Fruit fly (Drosophila melanogaster) whole organism, embryonic: ENCODE measurements around the gene gro.
A peak's percentile ranks its signal among the peaks of the same experiment; 100 is the strongest.

ENCODE experiments used
- Adf1 ChIP-seq: fragments of 200-800 bp; sonication (Bioruptor generic); IDR thresholded peaks from 2 replicates; pipeline ENCODE4 v1.3.6; 2022; ENCODE audit warnings: missing biosample characterization, missing genetic modification characterization
- Aef1 ChIP-seq: fragments of 200-800 bp; sonication (Bioruptor generic); IDR thresholded peaks from 3 replicates; pipeline ENCODE4 v1.3.6; 2022; ENCODE audit warnings: missing biosample characterization, missing genetic modification characterization
- Atf3 ChIP-seq: fragments of 200-800 bp; sonication (Bioruptor generic); optimal IDR thresholded peaks from 3 replicates; lab custom pipeline; 2016; ENCODE audit warnings: missing biosample characterization, missing genetic modification characterization
- Bteb2 ChIP-seq: fragments of 200-800 bp; sonication (Bioruptor generic); optimal IDR thresholded peaks from 2 replicates; lab custom pipeline; 2016; ENCODE audit warnings: missing biosample characterization, missing genetic modification characterization
- CG1024 ChIP-seq: fragments of 200-800 bp; sonication (Bioruptor generic); IDR thresholded peaks from 2 replicates; pipeline ENCODE4 v1.3.6; 2022; ENCODE audit warnings: missing biosample characterization, missing genetic modification characterization
- CG10979 ChIP-seq: fragments of 200-800 bp; sonication (Bioruptor generic); optimal IDR thresholded peaks from 2 replicates; lab custom pipeline; 2018; ENCODE audit warnings: missing biosample characterization, mild to moderate bottlenecking, missing genetic modification characterization, moderate library complexity
- CG12659 ChIP-seq: fragments of 200-800 bp; sonication (Bioruptor generic); optimal IDR thresholded peaks from 3 replicates; lab custom pipeline; 2017; ENCODE audit warnings: mild to moderate bottlenecking, missing biosample characterization, missing genetic modification reagents, missing genetic modification characterization
- CG12744 ChIP-seq: fragments of 200-800 bp; sonication (Bioruptor generic); optimal IDR thresholded peaks from 2 replicates; lab custom pipeline; 2016; ENCODE audit warnings: missing biosample characterization, missing genetic modification characterization
- CG12942 ChIP-seq: fragments of 200-800 bp; sonication (Bioruptor generic); optimal IDR thresholded peaks from 3 replicates; lab custom pipeline; 2016; ENCODE audit warnings: missing biosample characterization, missing genetic modification characterization
- CG13287 ChIP-seq: fragments of 200-800 bp; sonication (Bioruptor generic); IDR thresholded peaks from 2 replicates; pipeline ENCODE4 v1.3.6; 2022; ENCODE audit warnings: missing biosample characterization, missing genetic modification characterization; ENCODE audit not compliant: partially characterized antibody
- CG13296 ChIP-seq: fragments of 200-800 bp; sonication (Bioruptor generic); optimal IDR thresholded peaks from 3 replicates; lab custom pipeline; 2018; ENCODE audit warnings: missing biosample characterization, mild to moderate bottlenecking, missing genetic modification characterization
- CG15479 ChIP-seq: fragments of 200-800 bp; sonication (Bioruptor generic); optimal IDR thresholded peaks from 3 replicates; lab custom pipeline; 2019; ENCODE audit warnings: missing biosample characterization, mild to moderate bottlenecking, missing genetic modification characterization, moderate library complexity
- CG15514 ChIP-seq: fragments of 200-800 bp; sonication (Bioruptor generic); optimal IDR thresholded peaks from 3 replicates; lab custom pipeline; 2017; ENCODE audit warnings: missing biosample characterization, missing genetic modification characterization, mild to moderate bottlenecking, moderate library complexity, missing genetic modification reagents
- CG15601 ChIP-seq: fragments of 200-800 bp; sonication (Bioruptor generic); optimal IDR thresholded peaks from 3 replicates; lab custom pipeline; 2019; ENCODE audit warnings: missing biosample characterization, mild to moderate bottlenecking, missing genetic modification characterization, moderate library complexity
- CG1603 ChIP-seq: fragments of 200-800 bp; sonication (Bioruptor generic); optimal IDR thresholded peaks from 2 replicates; lab custom pipeline; 2019; ENCODE audit warnings: missing biosample characterization, mild to moderate bottlenecking, missing genetic modification characterization, moderate library complexity
- CG1792 ChIP-seq: fragments of 200-800 bp; sonication (Bioruptor generic); optimal IDR thresholded peaks from 2 replicates; lab custom pipeline; 2016; ENCODE audit warnings: missing biosample characterization, missing genetic modification characterization
- CG18476 ChIP-seq: fragments of 200-800 bp; sonication (Bioruptor generic); optimal IDR thresholded peaks from 2 replicates; lab custom pipeline; 2016; ENCODE audit warnings: missing biosample characterization, mild to moderate bottlenecking, missing genetic modification characterization
- CG2678 ChIP-seq: fragments of 200-800 bp; sonication (Bioruptor generic); optimal IDR thresholded peaks from 3 replicates; lab custom pipeline; 2019; ENCODE audit warnings: missing biosample characterization, mild to moderate bottlenecking, missing genetic modification characterization, moderate library complexity
- CG33557 ChIP-seq: fragments of 200-800 bp; sonication (Bioruptor generic); optimal IDR thresholded peaks from 2 replicates; lab custom pipeline; 2019; ENCODE audit warnings: missing biosample characterization, mild to moderate bottlenecking, missing genetic modification characterization, moderate library complexity
- CG3838 ChIP-seq: fragments of 200-800 bp; sonication (Bioruptor generic); optimal IDR thresholded peaks from 3 replicates; lab custom pipeline; 2016; ENCODE audit warnings: missing biosample characterization, missing genetic modification characterization
- CG4730 ChIP-seq: fragments of 200-800 bp; sonication (Bioruptor generic); IDR thresholded peaks from 2 replicates; pipeline ENCODE4 v1.3.6; 2022; ENCODE audit warnings: missing biosample characterization, missing genetic modification characterization
- CG8388 ChIP-seq: fragments of 200-800 bp; sonication (Bioruptor generic); optimal IDR thresholded peaks from 2 replicates; lab custom pipeline; 2019; ENCODE audit warnings: missing biosample characterization, mild to moderate bottlenecking, missing genetic modification characterization, moderate library complexity
- CrebB ChIP-seq: fragments of 200-800 bp; sonication (Bioruptor generic); optimal IDR thresholded peaks from 3 replicates; lab custom pipeline; 2018; ENCODE audit warnings: missing biosample characterization, mild to moderate bottlenecking, missing genetic modification characterization
- Gsc ChIP-seq: fragments of 200-800 bp; sonication (Bioruptor generic); IDR thresholded peaks from 2 replicates; pipeline ENCODE4 v1.3.6; 2022; ENCODE audit warnings: missing biosample characterization, missing genetic modification characterization
- Gug ChIP-seq: fragments of 200-800 bp; sonication (Bioruptor generic); IDR thresholded peaks from 4 replicates; pipeline ENCODE4 v1.3.6; 2022; ENCODE audit warnings: missing biosample characterization, missing genetic modification characterization
- HLH3B ChIP-seq: fragments of 200-800 bp; sonication (Bioruptor generic); IDR thresholded peaks from 2 replicates; pipeline ENCODE4 v1.3.6; 2022; ENCODE audit warnings: missing biosample characterization, missing genetic modification characterization
- MESR4 ChIP-seq: fragments of 200-800 bp; sonication (Bioruptor generic); optimal IDR thresholded peaks from 2 replicates; lab custom pipeline; 2018; ENCODE audit warnings: missing biosample characterization, mild to moderate bottlenecking, missing genetic modification characterization, moderate library complexity
- Neu2 ChIP-seq: fragments of 200-800 bp; sonication (Bioruptor generic); optimal IDR thresholded peaks from 3 replicates; lab custom pipeline; 2016; ENCODE audit warnings: missing biosample characterization, missing genetic modification characterization, borderline replicate concordance
- Ravus ChIP-seq: fragments of 200-800 bp; sonication (Bioruptor generic); IDR thresholded peaks from 2 replicates; pipeline ENCODE4 v1.3.6; 2022; ENCODE audit warnings: missing biosample characterization, missing genetic modification characterization
- Usf ChIP-seq: fragments of 200-800 bp; sonication (Bioruptor generic); optimal IDR thresholded peaks from 2 replicates; lab custom pipeline; 2017; ENCODE audit warnings: missing genotype, missing biosample characterization, missing genetic modification characterization
- br ChIP-seq: fragments of >200 bp; optimal IDR thresholded peaks from 2 replicates; lab custom pipeline; 2017
- chif ChIP-seq, 2 experiments: fragments of 200-800 bp; sonication (Bioruptor generic); optimal IDR thresholded peaks; 3 replicates each; lab custom pipeline; 2016; ENCODE audit warnings: missing biosample characterization in 2 of 2, missing genetic modification characterization in 2 of 2
- gcm2 ChIP-seq: fragments of 200-800 bp; sonication (Bioruptor generic); optimal IDR thresholded peaks from 2 replicates; lab custom pipeline; 2016; ENCODE audit warnings: missing biosample characterization, missing genetic modification characterization
- gfzf ChIP-seq: fragments of 200-800 bp; sonication (Bioruptor generic); optimal IDR thresholded peaks from 2 replicates; lab custom pipeline; 2016; ENCODE audit warnings: missing biosample characterization, mild to moderate bottlenecking, missing genetic modification characterization, moderate library complexity
- grau ChIP-seq: fragments of 200-800 bp; optimal IDR thresholded peaks from 3 replicates; lab custom pipeline; 2019; ENCODE audit warnings: missing biosample characterization, mild to moderate bottlenecking, missing genetic modification characterization, moderate library complexity
- her ChIP-seq: fragments of 200-800 bp; sonication (Bioruptor generic); optimal IDR thresholded peaks from 2 replicates; lab custom pipeline; 2016; ENCODE audit warnings: missing biosample characterization, missing genetic modification characterization
- hkb ChIP-seq, 2 experiments: fragments of 200-800 bp in 1 of 2; fragments of >200 bp in 1 of 2; sonication (Bioruptor generic) in 1 of 2; IDR thresholded peaks in 1 of 2; optimal IDR thresholded peaks in 1 of 2; 2 replicates each; pipeline versions ENCODE4 v1.3.6 to Lab custom; 2017 to 2022; ENCODE audit warnings: missing biosample characterization in 1 of 2, missing genetic modification characterization in 1 of 2
- klu ChIP-seq: fragments of 200-800 bp; sonication (Bioruptor generic); IDR thresholded peaks from 2 replicates; pipeline ENCODE4 v1.3.6; 2022; ENCODE audit warnings: missing biosample characterization, missing genetic modification characterization
- lab ChIP-seq: fragments of 200-800 bp; sonication (Bioruptor generic); optimal IDR thresholded peaks from 3 replicates; lab custom pipeline; 2017; ENCODE audit warnings: missing biosample characterization, missing genetic modification characterization, mild to moderate bottlenecking, moderate library complexity, missing genetic modification reagents
- mam ChIP-seq: fragments of 200-800 bp; sonication (Bioruptor generic); optimal IDR thresholded peaks from 3 replicates; lab custom pipeline; 2016; ENCODE audit warnings: missing biosample characterization, missing genetic modification characterization
- prd ChIP-seq, 3 experiments: fragments of >200 bp in 2 of 3; fragments of 200-800 bp in 1 of 3; sonication (Bioruptor generic) in 1 of 3; optimal IDR thresholded peaks in 2 of 3; IDR thresholded peaks in 1 of 3; 2 replicates in 2 of 3; 3 replicates in 1 of 3; pipeline versions ENCODE4 v1.3.6 to Lab custom; 2017 to 2022; ENCODE audit warnings: missing biosample characterization in 1 of 3, missing genetic modification characterization in 1 of 3
- pros ChIP-seq: fragments of 200-800 bp; sonication (Bioruptor generic); optimal IDR thresholded peaks from 3 replicates; lab custom pipeline; 2019; ENCODE audit warnings: missing biosample characterization, mild to moderate bottlenecking, missing genetic modification characterization, moderate library complexity
- salm ChIP-seq: fragments of 200-800 bp; sonication (Bioruptor generic); optimal IDR thresholded peaks from 2 replicates; lab custom pipeline; 2018; ENCODE audit warnings: missing biosample characterization, mild to moderate bottlenecking, missing genetic modification characterization
- sens ChIP-seq: fragments of 200-800 bp; sonication (Bioruptor generic); peaks from one replicate; lab custom pipeline; 2016; ENCODE audit warnings: missing biosample characterization, missing genetic modification characterization
- tin ChIP-seq: fragments of 200-800 bp; sonication (Bioruptor generic); optimal IDR thresholded peaks from 3 replicates; lab custom pipeline; 2016; ENCODE audit warnings: missing biosample characterization, missing genetic modification characterization
- tio ChIP-seq: fragments of 200-800 bp; sonication (Bioruptor generic); optimal IDR thresholded peaks from 2 replicates; lab custom pipeline; 2017; ENCODE audit warnings: missing biosample characterization, missing genetic modification characterization, inconsistent platforms
- tup ChIP-seq: fragments of 200-800 bp; sonication (Bioruptor generic); optimal IDR thresholded peaks from 2 replicates; lab custom pipeline; 2016; ENCODE audit warnings: missing biosample characterization, mild to moderate bottlenecking, missing genetic modification characterization, moderate library complexity
- wek ChIP-seq: fragments of 200-800 bp; sonication (Bioruptor generic); optimal IDR thresholded peaks from 3 replicates; lab custom pipeline; 2018; ENCODE audit warnings: missing biosample characterization, mild to moderate bottlenecking, missing genetic modification characterization, moderate library complexity

Gene gro

DNA sequence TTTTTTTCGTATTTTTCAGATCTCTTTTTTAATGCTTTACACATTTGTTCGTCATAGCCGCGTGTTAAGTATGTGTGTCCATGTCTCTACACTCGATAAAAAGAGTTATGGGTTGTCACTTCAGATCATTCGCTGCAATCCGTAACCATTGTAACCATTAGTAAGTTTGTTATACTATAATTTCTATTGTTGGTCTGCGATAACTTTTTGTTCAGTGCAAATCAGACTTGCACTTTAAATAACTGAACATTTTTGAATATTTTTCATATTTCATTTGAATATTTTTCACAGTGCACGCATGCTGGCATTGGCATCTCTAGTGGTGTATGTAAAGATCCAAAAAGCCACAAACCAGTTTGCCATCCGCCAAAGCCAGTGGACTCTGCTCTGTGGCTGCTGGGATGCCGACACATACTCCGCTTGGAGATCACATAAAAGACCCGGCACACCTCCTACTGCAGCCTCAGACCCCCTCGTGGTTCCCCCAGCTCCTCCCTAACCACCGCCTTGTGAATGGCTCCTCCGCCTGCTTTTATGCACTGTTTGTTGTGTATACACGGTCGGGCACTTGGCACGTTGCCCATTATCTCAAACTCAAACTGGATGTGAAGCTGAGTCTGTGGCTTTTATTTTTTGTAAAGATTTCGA lies 32.5 kb upstream of the gro start (continued):
- TF ChIP-seq CG10979 (peak; percentile 91), chif (GFP tag; optimal IDR thresholded peaks at IDR 0.05; lab: Kevin White, UChicago) (peak; percentile 84 to 89), CG12744 (GFP tag; lab: Kevin White, UChicago) (peak; percentile 79), salm (tag; lab: Kevin White, UChicago) (peak; percentile 78), CG12942 (GFP tag; lab: Kevin White, UChicago) (peak; percentile 83), CG2678 (tag; lab: Kevin White, UChicago) (peak; percentile 91), br (lab: Kevin White, UChicago) (no peak), CG13296 (GFP tag; lab: Kevin White, UChicago) (peak; percentile 76), hkb (optimal IDR thresholded peaks at IDR 0.05; lab: Kevin White, UChicago) (no peak), hkb (GFP tag; IDR thresholded peaks at IDR 0.05; lab: Robert Waterston, UW) (peak; percentile 88), Gsc (peak; percentile 67), tio (peak; percentile 77), Aef1 (GFP tag; lab: Robert Waterston, UW) (peak; percentile 81), tup (peak; percentile 72), klu (GFP tag; lab: Robert Waterston, UW) (peak; percentile 83), CG1024 (GFP tag; lab: Robert Waterston, UW) (peak; percentile 73), mam (GFP tag; lab: Kevin White, UChicago) (peak; percentile 87), CG4730 (GFP tag; lab: Robert Waterston, UW) (peak; percentile 84), MESR4 (GFP tag; lab: Kevin White, UChicago) (peak; percentile 36), pros (GFP tag; lab: Kevin White, UChicago) (no peak), gfzf (GFP tag; lab: Kevin White, UChicago) (no peak), CG33557 (peak; percentile 80), Bteb2 (GFP tag; lab: Kevin White, UChicago) (peak; percentile 76), gcm2 (GFP tag; lab: Kevin White, UChicago) (peak; percentile 67), Neu2 (GFP tag; lab: Kevin White, UChicago) (no peak), her (peak; percentile 69), HLH3B (GFP tag; lab: Robert Waterston, UW) (peak; percentile 90), lab (GFP tag; lab: Kevin White, UChicago) (peak; percentile 88), CrebB (tag; lab: Kevin White, UChicago) (peak; percentile 83), CG18476 (GFP tag; lab: Kevin White, UChicago) (peak; percentile 76), sens (GFP tag; lab: Kevin White, UChicago) (peak; percentile 98), Atf3 (GFP tag; lab: Kevin White, UChicago) (peak; percentile 84), Ravus (GFP tag; lab: Robert Waterston, UW) (peak; percentile 36), grau (tag; lab: Kevin White, UChicago) (peak; percentile 90), CG12659 (GFP tag; lab: Kevin White, UChicago) (peak; percentile 87), tin (GFP tag; lab: Kevin White, UChicago) (peak; percentile 90), CG13287 (no peak), CG1792 (GFP tag; lab: Kevin White, UChicago) (peak; percentile 70), CG15479 (GFP tag; lab: Kevin White, UChicago) (no peak), prd (optimal IDR thresholded peaks at IDR 0.05; lab: Kevin White, UChicago) (no peak), prd (GFP tag; IDR thresholded peaks at IDR 0.05; lab: Robert Waterston, UW) (peak; percentile 87), CG15514 (GFP tag; lab: Kevin White, UChicago) (peak; percentile 46), Adf1 (no peak), CG1603 (tag; lab: Kevin White, UChicago) (peak; percentile 89), wek (GFP tag; lab: Kevin White, UChicago) (peak; percentile 58), Usf (GFP tag; lab: Kevin White, UChicago) (peak; percentile 75), CG15601 (tag; lab: Kevin White, UChicago) (peak; percentile 88), Gug (GFP tag; lab: Robert Waterston, UW) (peak; percentile 81), CG3838 (peak; percentile 55), CG8388 (GFP tag; lab: Kevin White, UChicago) (peak; percentile 88)
